Worm (Caenorhabditis elegans) whole organism, L4 larva: ENCODE measurements around the gene ZK355.8.

Experiments
- F37D6.2 ChIP-seq: sonication (generic microtip); optimal IDR thresholded peaks from 2 replicates; lab custom pipeline; 2016; ENCODE audit warnings: mild to moderate bottlenecking, missing genetic modification characterization, missing compliant biosample characterization
- R02D3.7 ChIP-seq: fragments of 150-350 bp; sonication (generic microtip); optimal IDR thresholded peaks from 3 replicates; lab custom pipeline; 2014; ENCODE audit warnings: missing biosample characterization, missing genetic modification characterization
- T20F7.1 ChIP-seq: fragments of 200-800 bp; sonication (Bioruptor generic); optimal IDR thresholded peaks from 2 replicates; lab custom pipeline; 2018; ENCODE audit warnings: mild to moderate bottlenecking, missing genetic modification characterization, missing compliant biosample characterization
- Y48G9A.11 ChIP-seq: fragments of 200-800 bp; sonication (Bioruptor generic); IDR thresholded peaks from 2 replicates; pipeline ENCODE4 v1.3.6; 2022; ENCODE audit warnings: missing genetic modification reagents, missing genetic modification characterization, missing compliant biosample characterization
- ZK337.2 ChIP-seq: fragments of 200-800 bp; sonication (Bioruptor generic); IDR thresholded peaks from 2 replicates; pipeline ENCODE4 v1.3.6; 2022; ENCODE audit warnings: missing genetic modification reagents, missing genetic modification characterization, missing compliant biosample characterization
- ZK546.5 ChIP-seq, 2 experiments: sonication (generic microtip); optimal IDR thresholded peaks; 2 replicates each; lab custom pipeline; 2017; ENCODE audit warnings: missing biosample characterization in 2 of 2, missing genetic modification characterization in 2 of 2
- aha-1 ChIP-seq: fragments of 150-350 bp; peaks from one replicate; lab custom pipeline; 2014; ENCODE audit warnings: missing biosample characterization, missing genetic modification characterization
- aly-2 ChIP-seq: sonication (generic microtip); optimal IDR thresholded peaks from 2 replicates; lab custom pipeline; 2018; ENCODE audit warnings: missing biosample characterization, missing genetic modification characterization
- arid-1 ChIP-seq: fragments of 200-800 bp; sonication (Bioruptor generic); conservative IDR thresholded peaks from 2 replicates; pipeline ENCODE4 v1.3.6; 2022; ENCODE audit warnings: missing genetic modification reagents, missing genetic modification characterization, missing compliant biosample characterization
- ceh-32 ChIP-seq: sonication (generic microtip); optimal IDR thresholded peaks from 2 replicates; lab custom pipeline; 2016; ENCODE audit warnings: mild to moderate bottlenecking, missing genetic modification characterization, missing compliant biosample characterization; ENCODE audit not compliant: poor library complexity
- ceh-62 ChIP-seq: sonication (generic microtip); optimal IDR thresholded peaks from 2 replicates; lab custom pipeline; 2017; ENCODE audit warnings: missing biosample characterization, missing genetic modification characterization
- ceh-82 ChIP-seq: sonication (generic microtip); optimal IDR thresholded peaks from 2 replicates; lab custom pipeline; 2017; ENCODE audit warnings: missing biosample characterization, missing genetic modification characterization
- ces-1 ChIP-seq: fragments of 150-350 bp; sonication (generic microtip); optimal IDR thresholded peaks from 4 replicates; lab custom pipeline; 2014; ENCODE audit warnings: missing biosample characterization, missing genetic modification reagents, missing genetic modification characterization
- ctbp-1 ChIP-seq: fragments of 200-800 bp; sonication (Bioruptor generic); IDR thresholded peaks from 2 replicates; pipeline ENCODE4 v1.3.6; 2022; ENCODE audit warnings: missing genetic modification reagents, missing genetic modification characterization, missing compliant biosample characterization
- dmd-9 ChIP-seq: fragments of 200-800 bp; sonication (Bioruptor generic); IDR thresholded peaks from 2 replicates; pipeline ENCODE4 v1.3.6; 2022; ENCODE audit warnings: missing genetic modification reagents, missing genetic modification characterization, missing compliant biosample characterization
- dpl-1 ChIP-seq: fragments of 150-350 bp; optimal IDR thresholded peaks from 2 replicates; lab custom pipeline; 2014; ENCODE audit warnings: missing biosample characterization, missing genetic modification reagents, missing genetic modification characterization
- dve-1 ChIP-seq: sonication (generic microtip); optimal IDR thresholded peaks from 2 replicates; lab custom pipeline; 2017; ENCODE audit warnings: antibody characterized with exemption, mild to moderate bottlenecking, missing genetic modification characterization, missing compliant biosample characterization; ENCODE audit not compliant: insufficient read depth
- fos-1 ChIP-seq: fragments of 150-350 bp; optimal IDR thresholded peaks from 2 replicates; lab custom pipeline; 2014; ENCODE audit warnings: missing biosample characterization, missing genetic modification characterization
- hmg-1.1 ChIP-seq: fragments of 200-800 bp; sonication (Bioruptor generic); IDR thresholded peaks from 2 replicates; pipeline ENCODE4 v1.3.6; 2022; ENCODE audit warnings: missing genetic modification reagents, missing genetic modification characterization, missing compliant biosample characterization
- jun-1 ChIP-seq: fragments of 150-350 bp; optimal IDR thresholded peaks from 2 replicates; lab custom pipeline; 2014; ENCODE audit warnings: missing biosample characterization, missing genetic modification reagents, missing genetic modification characterization
- lin-15B ChIP-seq: fragments of 150-350 bp; sonication (generic microtip); optimal IDR thresholded peaks from 3 replicates; lab custom pipeline; 2014; ENCODE audit warnings: missing biosample characterization, missing genetic modification characterization
- lin-29 ChIP-seq: fragments of 200-800 bp; sonication (Bioruptor generic); IDR thresholded peaks from 2 replicates; pipeline ENCODE4 v1.3.6; 2022; ENCODE audit warnings: missing genetic modification reagents, missing genetic modification characterization, missing compliant biosample characterization
- lin-39 ChIP-seq: fragments of 150-350 bp; optimal IDR thresholded peaks from 2 replicates; lab custom pipeline; 2014; ENCODE audit warnings: missing biosample characterization, missing genetic modification reagents, missing genetic modification characterization
- madf-5 ChIP-seq, 2 experiments: fragments of 200-800 bp; sonication (Bioruptor generic); IDR thresholded peaks; 2 replicates each; pipeline ENCODE4 v1.3.6; 2022; ENCODE audit warnings: missing compliant biosample characterization in 2 of 2, missing genetic modification characterization in 2 of 2
- madf-9 ChIP-seq: fragments of 200-800 bp; sonication (Bioruptor generic); conservative IDR thresholded peaks from 2 replicates; pipeline ENCODE4 v1.3.6; 2022; ENCODE audit warnings: missing genetic modification reagents, missing genetic modification characterization, missing compliant biosample characterization
- mdt-29 ChIP-seq: fragments of 200-800 bp; sonication (Bioruptor generic); IDR thresholded peaks from 2 replicates; pipeline ENCODE4 v1.3.6; 2022; ENCODE audit warnings: missing genetic modification reagents, missing genetic modification characterization, missing compliant biosample characterization
- mep-1 ChIP-seq: fragments of 150-350 bp; sonication (generic microtip); optimal IDR thresholded peaks from 3 replicates; lab custom pipeline; 2014; ENCODE audit warnings: missing biosample characterization, missing genetic modification characterization
- mes-2 ChIP-seq: sonication (generic microtip); optimal IDR thresholded peaks from 2 replicates; lab custom pipeline; 2016; ENCODE audit warnings: missing genotype, mild to moderate bottlenecking, missing genetic modification characterization, missing compliant biosample characterization; ENCODE audit not compliant: poor library complexity, severe bottlenecking
- nhr-76 ChIP-seq: fragments of 150-350 bp; optimal IDR thresholded peaks from 2 replicates; lab custom pipeline; 2014; ENCODE audit warnings: missing biosample characterization, missing genetic modification characterization
- pha-4 ChIP-seq, 2 experiments: fragments of 150-350 bp in 1 of 2; fragments of 200-800 bp in 1 of 2; sonication (Bioruptor generic) in 1 of 2; IDR thresholded peaks in 1 of 2; optimal IDR thresholded peaks in 1 of 2; 2 replicates each; pipeline versions ENCODE4 v1.3.6 to Lab custom; 2014 to 2022; ENCODE audit warnings: missing genetic modification characterization in 2 of 2, missing genetic modification reagents in 2 of 2, missing biosample characterization in 1 of 2, missing compliant biosample characterization in 1 of 2
- php-3 ChIP-seq: fragments of 200-800 bp; sonication (Bioruptor generic); IDR thresholded peaks from 2 replicates; pipeline ENCODE4 v1.3.6; 2022; ENCODE audit warnings: missing genetic modification reagents, missing genetic modification characterization, missing compliant biosample characterization
- pqm-1 ChIP-seq: sonication (generic microtip); optimal IDR thresholded peaks from 2 replicates; lab custom pipeline; 2017; ENCODE audit warnings: missing biosample characterization, missing genetic modification characterization
- rbr-2 ChIP-seq: sonication (generic microtip); optimal IDR thresholded peaks from 2 replicates; lab custom pipeline; 2016; ENCODE audit warnings: missing genotype, missing genetic modification characterization, missing compliant biosample characterization
- saeg-2 ChIP-seq: fragments of 200-800 bp; sonication (Bioruptor generic); IDR thresholded peaks from 2 replicates; pipeline ENCODE4 v1.3.6; 2022; ENCODE audit warnings: missing genetic modification reagents, missing genetic modification characterization, missing compliant biosample characterization
- sdz-12 ChIP-seq: fragments of 200-800 bp; sonication (Bioruptor generic); optimal IDR thresholded peaks from 2 replicates; lab custom pipeline; 2018; ENCODE audit warnings: mild to moderate bottlenecking, missing genetic modification characterization, missing compliant biosample characterization
- set-16 ChIP-seq: fragments of 200-800 bp; sonication (Bioruptor generic); IDR thresholded peaks from 2 replicates; pipeline ENCODE4 v1.3.6; 2022; ENCODE audit warnings: missing genetic modification reagents, missing genetic modification characterization, missing compliant biosample characterization
- tra-1 ChIP-seq: fragments of 200-800 bp; sonication (Bioruptor generic); IDR thresholded peaks from 2 replicates; pipeline ENCODE4 v1.3.6; 2022; ENCODE audit warnings: missing genetic modification reagents, missing genetic modification characterization, missing compliant biosample characterization
- unc-62 ChIP-seq, 3 experiments: fragments of 150-350 bp in 1 of 3; sonication (generic microtip); optimal IDR thresholded peaks in 2 of 3; peaks in 1 of 3; 1 replicate in 1 of 3; 2 replicates in 2 of 3; lab custom pipeline; 2014 to 2017; ENCODE audit warnings: missing biosample characterization in 3 of 3, missing genetic modification characterization in 3 of 3, missing genetic modification reagents in 3 of 3, missing genotype in 1 of 3
- zag-1 ChIP-seq: fragments of 150-350 bp; optimal IDR thresholded peaks from 2 replicates; lab custom pipeline; 2014; ENCODE audit warnings: missing biosample characterization, missing genetic modification characterization
- zip-2 ChIP-seq: fragments of 150-350 bp; optimal IDR thresholded peaks from 2 replicates; lab custom pipeline; 2014; ENCODE audit warnings: missing biosample characterization, missing genetic modification characterization
- ztf-11 ChIP-seq: fragments of 150-350 bp; optimal IDR thresholded peaks from 2 replicates; lab custom pipeline; 2014; ENCODE audit warnings: missing biosample characterization, missing genetic modification characterization

Gene ZK355.8

DNA sequence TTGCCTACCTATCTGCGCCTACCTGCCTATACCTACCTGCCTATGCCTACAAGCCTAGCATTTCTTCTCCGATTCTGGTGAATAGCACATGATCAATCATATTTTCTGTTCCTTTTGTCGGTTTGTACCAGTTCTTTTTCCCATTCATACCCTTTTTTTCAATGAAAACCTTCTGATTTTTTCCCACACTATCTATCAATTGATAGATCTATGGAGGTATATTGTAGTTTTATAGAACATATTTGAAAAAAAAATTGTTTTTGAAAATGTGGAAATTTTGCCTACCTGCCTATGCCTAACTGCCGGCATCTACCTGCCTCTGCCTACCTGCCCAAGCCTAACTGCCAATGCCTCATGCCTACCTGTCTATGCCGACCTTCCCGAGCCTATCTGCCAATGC is 36.0 kb downstream of the ZK355.8 start:
- peak; percentile 91 for TF ChIP-seq aha-1 (tag; lab: Kevin White, UChicago)
- TF ChIP-seq F37D6.2 (tag; lab: Kevin White, UChicago): no peak

DNA sequence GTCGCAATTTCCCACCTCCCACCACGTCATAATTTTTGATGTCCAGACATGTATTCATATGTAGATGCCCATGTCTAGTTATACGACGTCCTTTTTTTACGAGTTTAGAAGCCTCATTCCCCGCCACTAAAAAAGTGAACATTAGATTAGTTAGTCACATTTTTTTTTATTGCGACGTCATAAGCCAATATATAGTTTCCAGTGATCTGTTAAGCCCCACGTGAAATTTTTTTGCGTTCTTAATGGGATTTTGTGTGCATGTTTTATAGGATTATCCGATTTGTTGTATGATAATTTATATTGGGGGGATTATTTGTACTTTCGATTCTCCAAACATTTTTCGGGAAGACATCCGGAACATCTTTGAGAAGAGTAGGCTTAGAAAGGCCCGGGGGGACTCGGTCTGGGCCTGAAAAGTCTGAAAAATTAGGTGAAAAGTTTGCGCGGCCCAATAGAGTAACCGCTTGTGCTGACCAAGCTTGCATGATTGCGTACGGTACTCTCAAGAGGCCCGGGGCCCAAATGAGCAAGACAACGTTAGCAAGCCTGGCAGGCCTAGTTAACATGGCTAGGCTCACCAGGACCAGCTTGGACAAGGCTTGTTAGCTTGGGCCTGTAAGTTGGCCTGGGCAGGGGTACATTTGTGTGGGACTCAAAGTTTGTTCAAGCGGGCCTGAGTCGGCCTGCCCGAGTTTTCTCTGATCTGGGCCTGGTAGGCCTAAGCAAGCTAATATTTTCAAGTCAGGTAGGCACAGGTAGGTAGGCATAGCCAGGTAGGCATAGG is 37.8 kb downstream of the ZK355.8 start:
- TF ChIP-seq aha-1 (tag; lab: Kevin White, UChicago) (peak; percentile 76), T20F7.1 (GFP tag; lab: Kevin White, UChicago) (no peak), madf-5 (GFP tag; IDR thresholded peaks at IDR 0.05; lab: Robert Waterston, UW) (no peak), fos-1 (tag; lab: Kevin White, UChicago) (no peak), zag-1 (tag; lab: Kevin White, UChicago) (no peak), set-16 (GFP tag; lab: Robert Waterston, UW) (0 out of 2 replicates have a peak, but pooled peaks have one; percentile 22), R02D3.7 (tag; lab: Kevin White, UChicago) (no peak), madf-9 (GFP tag; lab: Robert Waterston, UW) (no peak), arid-1 (0 out of 2 replicates have a peak, but pooled peaks have one; percentile 3), ZK337.2 (GFP tag; lab: Robert Waterston, UW) (no peak), mdt-29 (GFP tag; lab: Robert Waterston, UW) (no peak)

DNA sequence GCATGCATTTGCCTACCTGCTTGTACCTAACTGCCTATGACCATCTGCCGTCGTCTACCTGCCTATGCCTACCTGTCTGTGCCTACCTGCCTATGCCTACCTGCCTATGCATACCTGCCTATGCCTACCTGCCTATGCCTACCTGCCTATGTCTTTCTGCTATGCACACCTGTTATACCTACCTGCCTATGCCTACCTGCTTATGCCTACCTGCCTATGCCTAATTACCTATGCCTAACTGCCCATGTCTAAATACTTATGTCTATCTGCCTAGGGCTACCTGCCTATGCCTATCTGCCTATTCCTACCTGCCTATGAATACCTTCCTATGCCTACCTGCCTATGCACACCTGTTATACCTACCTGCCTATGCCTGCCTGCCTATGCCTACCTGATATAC is 38.7 kb downstream of the ZK355.8 start:
- TF ChIP-seq ceh-82 (tag; lab: Kevin White, UChicago) (no peak), unc-62 (GFP tag; optimal IDR thresholded peaks at IDR 0.05 in 1 of 2; lab: Kevin White, UChicago) (peak in 1 of 2 experiments; percentile 61), unc-62 (tag; optimal IDR thresholded peaks at IDR 0.05; lab: Kevin White, UChicago) (no peak)

DNA sequence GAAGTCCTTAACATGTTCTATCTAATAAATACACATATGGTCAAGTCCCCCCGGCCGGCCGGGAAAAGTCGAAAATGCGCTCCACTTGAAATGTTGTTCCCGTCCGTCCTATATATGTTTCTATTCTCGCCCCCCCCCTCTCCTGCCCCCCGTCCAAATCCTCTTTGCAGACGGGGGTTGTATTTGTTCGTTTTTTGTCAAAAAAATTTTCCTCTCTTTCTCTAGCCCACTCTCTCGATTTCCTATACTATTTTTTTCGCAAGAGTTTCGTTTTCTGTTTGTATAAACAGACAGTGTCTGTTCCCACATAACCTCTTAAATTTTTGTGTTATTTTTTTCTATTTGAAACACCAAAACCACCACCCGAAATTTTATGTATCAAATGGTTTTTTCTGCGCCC is 39.5 kb downstream of the ZK355.8 start:
- TF ChIP-seq pha-4 (GFP tag; IDR thresholded peaks at IDR 0.05; lab: Robert Waterston, UW): peak; percentile 29; the same call in 1 of the 2 replicates
- TF ChIP-seq pha-4 (tag; optimal IDR thresholded peaks at IDR 0.05; lab: Kevin White, UChicago): no peak
- TF ChIP-seq lin-39 (tag; lab: Kevin White, UChicago): no peak
- peak; percentile 25 for TF ChIP-seq dve-1 (tag; lab: Kevin White, UChicago)
- TF ChIP-seq hmg-1.1: 0 out of 2 replicates have a peak, but pooled peaks have one; percentile 10
- TF ChIP-seq mep-1 (tag; lab: Kevin White, UChicago): peak; percentile 12
- TF ChIP-seq ceh-62 (tag; lab: Kevin White, UChicago): no peak
- TF ChIP-seq saeg-2: no peak
- TF ChIP-seq mes-2 (tag; lab: Kevin White, UChicago): no peak

DNA sequence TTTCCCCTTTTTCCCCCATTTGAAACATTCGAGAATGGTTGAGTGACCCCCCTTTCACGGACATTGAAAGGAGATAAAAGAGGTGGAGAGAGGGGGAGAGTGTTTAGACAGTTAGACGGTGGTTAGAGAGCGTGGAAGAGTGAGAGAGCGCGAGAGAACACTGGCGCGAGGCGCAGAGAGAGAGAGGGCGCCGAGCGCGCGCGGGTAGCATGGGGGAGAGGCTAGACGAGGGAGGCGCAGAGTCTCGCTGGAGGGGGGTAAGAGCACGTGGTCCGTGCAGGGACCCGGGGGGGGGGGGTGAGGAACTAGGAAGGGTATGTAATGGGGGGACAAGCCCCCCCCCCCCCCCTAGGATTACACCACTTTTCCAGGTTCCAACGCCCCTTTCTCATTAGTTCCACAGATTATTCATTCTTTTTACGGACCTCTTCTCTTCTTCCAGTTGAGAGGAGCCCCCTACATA is 46.4 kb downstream of the ZK355.8 start:
- TF ChIP-seq ZK546.5 (tag; optimal IDR thresholded peaks at IDR 0.05; lab: Kevin White, UChicago): no peak
- TF ChIP-seq ces-1 (GFP tag; lab: Kevin White, UChicago): peak; percentile 35
- no peak for TF ChIP-seq aly-2 (tag; lab: Kevin White, UChicago)
- TF ChIP-seq dpl-1 (GFP tag; lab: Kevin White, UChicago): peak; percentile 58
- peak; percentile 81 for TF ChIP-seq rbr-2
- peak; percentile 77 for TF ChIP-seq sdz-12
- TF ChIP-seq zag-1 (tag; lab: Kevin White, UChicago): peak; percentile 54
- no peak for TF ChIP-seq lin-39 (tag; lab: Kevin White, UChicago)
- peak; percentile 99 for TF ChIP-seq tra-1 (GFP tag; lab: Robert Waterston, UW)
- peak; percentile 59 for TF ChIP-seq zip-2 (tag; lab: Kevin White, UChicago)
- TF ChIP-seq ctbp-1 (GFP tag; lab: Robert Waterston, UW): peak; percentile 98
- peak; percentile 85 for TF ChIP-seq dmd-9 (GFP tag; lab: Robert Waterston, UW)
- peak; percentile 94 for TF ChIP-seq php-3
- peak; percentile 91 for TF ChIP-seq jun-1
- peak; percentile 31 for TF ChIP-seq pqm-1 (tag; lab: Kevin White, UChicago)
- no peak for TF ChIP-seq Y48G9A.11 (GFP tag; lab: Robert Waterston, UW)
- no peak for TF ChIP-seq ztf-11 (tag; lab: Kevin White, UChicago)
- peak; percentile 29 for TF ChIP-seq ceh-32 (tag; lab: Kevin White, UChicago)
- TF ChIP-seq lin-29 (GFP tag; lab: Robert Waterston, UW): peak; percentile 93
- peak; percentile 99 for TF ChIP-seq aha-1 (tag; lab: Kevin White, UChicago)
- TF ChIP-seq saeg-2: peak; percentile 98
- TF ChIP-seq nhr-76 (tag; lab: Kevin White, UChicago): peak; percentile 59
- no peak for TF ChIP-seq lin-15B (tag; lab: Kevin White, UChicago)
- peak; percentile 85 for TF ChIP-seq T20F7.1 (GFP tag; lab: Kevin White, UChicago)
